Worm (Caenorhabditis elegans) whole organism, L3 larva: ENCODE data around the gene ceh-93.
A peak's percentile ranks its signal among the peaks of the same experiment; 100 is the strongest.

ENCODE experiments used
- R02D3.7 ChIP-seq: fragments of 150-350 bp; optimal IDR thresholded peaks from 2 replicates; lab custom pipeline; 2014; ENCODE audit warnings: missing biosample characterization, missing genetic modification characterization
- ZK546.5 ChIP-seq: sonication (generic microtip); optimal IDR thresholded peaks from 2 replicates; lab custom pipeline; 2017; ENCODE audit warnings: missing biosample characterization, missing genetic modification characterization
- aly-2 ChIP-seq: fragments of 150-350 bp; optimal IDR thresholded peaks from 2 replicates; lab custom pipeline; 2014; ENCODE audit warnings: missing biosample characterization, missing genetic modification characterization
- ama-1 ChIP-seq: fragments of 150-350 bp; optimal IDR thresholded peaks from 2 replicates; lab custom pipeline; 2018
- ceh-16 ChIP-seq: sonication (generic microtip); optimal IDR thresholded peaks from 2 replicates; lab custom pipeline; 2017; ENCODE audit warnings: missing biosample characterization, missing genetic modification characterization
- ceh-28 ChIP-seq: fragments of 150-350 bp; optimal IDR thresholded peaks from 2 replicates; lab custom pipeline; 2014; ENCODE audit warnings: missing biosample characterization, missing genetic modification reagents, missing genetic modification characterization
- ceh-82 ChIP-seq: fragments of 150-350 bp; optimal IDR thresholded peaks from 2 replicates; lab custom pipeline; 2014; ENCODE audit warnings: missing biosample characterization, missing genetic modification characterization
- ceh-9 ChIP-seq: sonication (generic microtip); optimal IDR thresholded peaks from 2 replicates; lab custom pipeline; 2018; ENCODE audit warnings: missing biosample characterization, missing genetic modification characterization
- daf-12 ChIP-seq: fragments of 150-350 bp; optimal IDR thresholded peaks from 2 replicates; lab custom pipeline; 2014; ENCODE audit warnings: missing biosample characterization, missing genetic modification reagents, missing genetic modification characterization
- egl-27 ChIP-seq: sonication (generic microtip); optimal IDR thresholded peaks from 4 replicates; lab custom pipeline; 2017; ENCODE audit warnings: missing biosample characterization, missing genetic modification reagents, missing genetic modification characterization
- egl-5 ChIP-seq: fragments of 150-350 bp; optimal IDR thresholded peaks from 2 replicates; lab custom pipeline; 2017; ENCODE audit warnings: missing biosample characterization, missing genetic modification reagents, missing genetic modification characterization, inconsistent platforms
- elt-1 ChIP-seq: fragments of 150-350 bp; optimal IDR thresholded peaks from 2 replicates; lab custom pipeline; 2014; ENCODE audit warnings: missing biosample characterization, missing genetic modification characterization
- elt-2 ChIP-seq: sonication (generic microtip); optimal IDR thresholded peaks from 2 replicates; lab custom pipeline; 2016; ENCODE audit warnings: missing genetic modification reagents, mild to moderate bottlenecking, missing genetic modification characterization, missing compliant biosample characterization
- elt-3 ChIP-seq, 3 experiments: fragments of 150-350 bp in 1 of 3; sonication (generic microtip) in 2 of 3; optimal IDR thresholded peaks; 2 replicates in 2 of 3; 4 replicates in 1 of 3; lab custom pipeline; 2014 to 2017; ENCODE audit warnings: missing biosample characterization in 3 of 3, missing genetic modification characterization in 3 of 3
- eor-1 ChIP-seq, 2 experiments: fragments of 150-350 bp; optimal IDR thresholded peaks; 2 replicates each; lab custom pipeline; 2014 to 2018; ENCODE audit warnings: missing biosample characterization in 2 of 2, missing genetic modification characterization in 2 of 2
- fkh-10 ChIP-seq: sonication (generic microtip); optimal IDR thresholded peaks from 2 replicates; lab custom pipeline; 2017; ENCODE audit warnings: missing biosample characterization, missing genetic modification reagents, missing genetic modification characterization
- fkh-2 ChIP-seq: fragments of 150-350 bp; optimal IDR thresholded peaks from 2 replicates; lab custom pipeline; 2014; ENCODE audit warnings: missing biosample characterization, missing genetic modification reagents, missing genetic modification characterization
- fos-1 ChIP-seq: fragments of 150-350 bp; optimal IDR thresholded peaks from 2 replicates; lab custom pipeline; 2014; ENCODE audit warnings: missing biosample characterization, missing genetic modification characterization
- hmg-11 ChIP-seq: sonication (generic microtip); optimal IDR thresholded peaks from 2 replicates; lab custom pipeline; 2016; ENCODE audit warnings: missing genetic modification characterization, missing compliant biosample characterization
- jun-1 ChIP-seq: fragments of 150-350 bp; optimal IDR thresholded peaks from 2 replicates; lab custom pipeline; 2014; ENCODE audit warnings: missing biosample characterization, missing genetic modification reagents, missing genetic modification characterization
- lin-15B ChIP-seq: fragments of 150-350 bp; optimal IDR thresholded peaks from 2 replicates; lab custom pipeline; 2014; ENCODE audit warnings: missing biosample characterization, missing genetic modification characterization
- lin-39 ChIP-seq: fragments of 150-350 bp; optimal IDR thresholded peaks from 2 replicates; lab custom pipeline; 2018; ENCODE audit warnings: missing biosample characterization, missing genetic modification reagents, missing genetic modification characterization
- lsy-12 ChIP-seq: sonication (generic microtip); optimal IDR thresholded peaks from 2 replicates; lab custom pipeline; 2016; ENCODE audit warnings: mild to moderate bottlenecking, missing genetic modification characterization, missing compliant biosample characterization
- mdl-1 ChIP-seq: fragments of 150-350 bp; optimal IDR thresholded peaks from 2 replicates; lab custom pipeline; 2014; ENCODE audit warnings: missing biosample characterization, missing genetic modification characterization
- mml-1 ChIP-seq: fragments of 150-350 bp; sonication (generic microtip); optimal IDR thresholded peaks from 3 replicates; lab custom pipeline; 2014; ENCODE audit warnings: missing biosample characterization, missing genetic modification characterization
- nfya-1 ChIP-seq: sonication (generic microtip); optimal IDR thresholded peaks from 2 replicates; lab custom pipeline; 2017; ENCODE audit warnings: missing genetic modification characterization, mild to moderate bottlenecking, missing compliant biosample characterization, antibody characterized with exemption, moderate library complexity; ENCODE audit not compliant: insufficient read depth
- nhr-11 ChIP-seq: fragments of 150-350 bp; optimal IDR thresholded peaks from 2 replicates; lab custom pipeline; 2014; ENCODE audit warnings: missing biosample characterization, missing genetic modification characterization
- nhr-12 ChIP-seq: fragments of 150-350 bp; optimal IDR thresholded peaks from 2 replicates; lab custom pipeline; 2014; ENCODE audit warnings: missing biosample characterization, missing genetic modification characterization
- nhr-23 ChIP-seq: fragments of 150-350 bp; optimal IDR thresholded peaks from 2 replicates; lab custom pipeline; 2014; ENCODE audit warnings: missing biosample characterization, missing genetic modification reagents, missing genetic modification characterization
- nhr-237 ChIP-seq: fragments of 150-350 bp; optimal IDR thresholded peaks from 2 replicates; lab custom pipeline; 2014; ENCODE audit warnings: missing biosample characterization, missing genetic modification characterization
- nhr-25 ChIP-seq: sonication (generic microtip); optimal IDR thresholded peaks from 2 replicates; lab custom pipeline; 2017; ENCODE audit warnings: missing biosample characterization, missing genetic modification characterization
- nhr-28 ChIP-seq: fragments of 150-350 bp; optimal IDR thresholded peaks from 2 replicates; lab custom pipeline; 2014; ENCODE audit warnings: missing biosample characterization, missing genetic modification characterization
- nhr-43 ChIP-seq: sonication (generic microtip); optimal IDR thresholded peaks from 2 replicates; lab custom pipeline; 2016; ENCODE audit warnings: mild to moderate bottlenecking, missing genetic modification characterization, missing compliant biosample characterization; ENCODE audit not compliant: poor library complexity, severe bottlenecking
- nhr-67 ChIP-seq: fragments of 150-350 bp; optimal IDR thresholded peaks from 2 replicates; lab custom pipeline; 2014; ENCODE audit warnings: missing biosample characterization, missing genetic modification characterization
- nhr-76 ChIP-seq: fragments of 150-350 bp; sonication (generic microtip); optimal IDR thresholded peaks from 5 replicates; lab custom pipeline; 2014; ENCODE audit warnings: missing biosample characterization, missing genetic modification characterization
- nhr-77 ChIP-seq: fragments of 150-350 bp; optimal IDR thresholded peaks from 2 replicates; lab custom pipeline; 2014; ENCODE audit warnings: missing biosample characterization, missing genetic modification characterization
- pha-4 ChIP-seq: fragments of 150-350 bp; optimal IDR thresholded peaks from 2 replicates; lab custom pipeline; 2014; ENCODE audit warnings: missing biosample characterization, missing genetic modification reagents, missing genetic modification characterization
- pqm-1 ChIP-seq: fragments of 150-350 bp; optimal IDR thresholded peaks from 2 replicates; lab custom pipeline; 2017; ENCODE audit warnings: missing biosample characterization, missing genetic modification characterization, inconsistent platforms
- sea-2 ChIP-seq: fragments of 150-350 bp; sonication (generic microtip); optimal IDR thresholded peaks from 4 replicates; lab custom pipeline; 2014; ENCODE audit warnings: missing biosample characterization, missing genetic modification reagents, missing genetic modification characterization
- skn-1 ChIP-seq: fragments of 150-350 bp; optimal IDR thresholded peaks from 2 replicates; lab custom pipeline; 2014; ENCODE audit warnings: missing biosample characterization, missing genetic modification characterization
- snpc-4 ChIP-seq: fragments of 150-350 bp; optimal IDR thresholded peaks from 2 replicates; lab custom pipeline; 2014; ENCODE audit warnings: missing biosample characterization, missing genetic modification characterization
- tbx-2 ChIP-seq: sonication (generic microtip); optimal IDR thresholded peaks from 2 replicates; lab custom pipeline; 2016; ENCODE audit warnings: mild to moderate bottlenecking, missing genetic modification characterization, missing compliant biosample characterization
- unc-39 ChIP-seq: sonication (generic microtip); optimal IDR thresholded peaks from 4 replicates; lab custom pipeline; 2017; ENCODE audit warnings: missing biosample characterization, missing genetic modification characterization
- unc-62 ChIP-seq: fragments of 150-350 bp; sonication (generic microtip); optimal IDR thresholded peaks from 4 replicates; lab custom pipeline; 2014; ENCODE audit warnings: missing biosample characterization, missing genetic modification reagents, missing genetic modification characterization
- zag-1 ChIP-seq: fragments of 150-350 bp; optimal IDR thresholded peaks from 2 replicates; lab custom pipeline; 2014; ENCODE audit warnings: missing biosample characterization, missing genetic modification characterization
- ztf-11 ChIP-seq: fragments of 150-350 bp; optimal IDR thresholded peaks from 2 replicates; lab custom pipeline; 2014; ENCODE audit warnings: missing biosample characterization, missing genetic modification characterization
- ztf-4 ChIP-seq: fragments of 150-350 bp; optimal IDR thresholded peaks from 2 replicates; lab custom pipeline; 2014; ENCODE audit warnings: missing biosample characterization, missing genetic modification characterization

The ceh-93 gene

ce11 chrX:390469-390868 lies 1.9 kb upstream of the ceh-93 start, which contains the start of gene R04A9.9:
R04A9.9 (minus strand) TSS chrX:390569.
- TF ChIP-seq tbx-2 (tag; lab: Kevin White, UChicago) (no peak), elt-2 (tag; lab: Kevin White, UChicago) (no peak), jun-1 (tag; lab: Kevin White, UChicago) (no peak)

- TF ChIP-seq ceh-16 (no peak), aly-2 (tag; lab: Kevin White, UChicago) (no peak), nhr-76 (tag; lab: Kevin White, UChicago) (no peak), tbx-2 (tag; lab: Kevin White, UChicago) (no peak), skn-1 (tag; lab: Kevin White, UChicago) (no peak), nhr-11 (tag; lab: Kevin White, UChicago) (no peak), ztf-11 (no peak), nhr-67 (no peak)
Measured at ce11 chrX:389566-389965, 969 bp upstream of the ceh-93 start.

- TF ChIP-seq sea-2 (GFP tag; lab: Kevin White, UChicago): no peak
- TF ChIP-seq eor-1 (tag; optimal IDR thresholded peaks at IDR 0.05; lab: Kevin White, UChicago): no peak
- TF ChIP-seq jun-1 (tag; lab: Kevin White, UChicago): peak; percentile 10
- no peak for TF ChIP-seq mdl-1 (tag; lab: Kevin White, UChicago)
- no peak for TF ChIP-seq egl-5 (tag; lab: Kevin White, UChicago)
- TF ChIP-seq mml-1: no peak
- TF ChIP-seq nhr-237 (tag; lab: Kevin White, UChicago): no peak
- no peak for TF ChIP-seq fkh-10
- TF ChIP-seq tbx-2 (tag; lab: Kevin White, UChicago): no peak
- peak; percentile 94 for TF ChIP-seq pha-4 (tag; lab: Kevin White, UChicago)
- TF ChIP-seq ceh-9: no peak
- no peak for TF ChIP-seq nhr-11 (tag; lab: Kevin White, UChicago)
- TF ChIP-seq nhr-23: peak; percentile 60
- TF ChIP-seq lin-15B (tag; lab: Kevin White, UChicago): peak; percentile 47
- no peak for TF ChIP-seq zag-1 (tag; lab: Kevin White, UChicago)
- TF ChIP-seq nhr-25: peak; percentile 65
- peak; percentile 97 for TF ChIP-seq nfya-1 (tag; lab: Kevin White, UChicago)
- peak; percentile 52 for TF ChIP-seq elt-2 (tag; lab: Kevin White, UChicago)
- no peak for TF ChIP-seq ZK546.5 (tag; lab: Kevin White, UChicago)
- peak; percentile 58 for TF ChIP-seq snpc-4 (tag; lab: Kevin White, UChicago)
- no peak for TF ChIP-seq egl-27
- TF ChIP-seq elt-3 (tag; optimal IDR thresholded peaks at IDR 0.05; lab: Kevin White, UChicago): no peak
- no peak for TF ChIP-seq elt-1 (tag; lab: Kevin White, UChicago)
- TF ChIP-seq nhr-28: no peak
- peak; percentile 82 for TF ChIP-seq ceh-28 (tag; lab: Kevin White, UChicago)
- no peak for TF ChIP-seq fos-1
- TF ChIP-seq ceh-82: no peak
- TF ChIP-seq nhr-43 (tag; lab: Kevin White, UChicago): peak; percentile 67
- TF ChIP-seq daf-12 (tag; lab: Kevin White, UChicago): no peak
- no peak for TF ChIP-seq ama-1 (lab: Kevin White, UChicago)
- no peak for TF ChIP-seq ztf-4 (tag; lab: Kevin White, UChicago)
- peak; percentile 62 for TF ChIP-seq lin-39
- TF ChIP-seq ztf-11: no peak
- no peak for TF ChIP-seq ceh-16
- no peak for TF ChIP-seq unc-62 (GFP tag; lab: Kevin White, UChicago)
- no peak for TF ChIP-seq fkh-2 (tag; lab: Kevin White, UChicago)
- TF ChIP-seq nhr-12 (tag; lab: Kevin White, UChicago): no peak
- TF ChIP-seq nhr-76 (tag; lab: Kevin White, UChicago): no peak
- TF ChIP-seq hmg-11: peak; percentile 81
- no peak for TF ChIP-seq unc-39
- TF ChIP-seq aly-2 (tag; lab: Kevin White, UChicago): no peak
- TF ChIP-seq R02D3.7: peak; percentile 44
- TF ChIP-seq lsy-12: no peak
- TF ChIP-seq skn-1 (tag; lab: Kevin White, UChicago): peak; percentile 5
- peak; percentile 1 for TF ChIP-seq pqm-1 (tag; lab: Kevin White, UChicago)
- no peak for TF ChIP-seq nhr-77 (tag; lab: Kevin White, UChicago)
- TF ChIP-seq nhr-67: no peak
Measured at ce11 chrX:382692-383091, 5.9 kb downstream of the ceh-93 start, which contains the start of gene ife-2. ife-2 (minus strand) TSS chrX:382709.
